Worm (Caenorhabditis elegans) whole organism, L3 larva: ENCODE results near the gene scl-3.

ENCODE experiments used
- aly-2 ChIP-seq: fragments of 150-350 bp; optimal IDR thresholded peaks from 2 replicates; lab custom pipeline; 2014; ENCODE audit warnings: missing biosample characterization, missing genetic modification characterization
- ceh-28 ChIP-seq: fragments of 150-350 bp; optimal IDR thresholded peaks from 2 replicates; lab custom pipeline; 2014; ENCODE audit warnings: missing biosample characterization, missing genetic modification reagents, missing genetic modification characterization
- ceh-82 ChIP-seq: fragments of 150-350 bp; optimal IDR thresholded peaks from 2 replicates; lab custom pipeline; 2014; ENCODE audit warnings: missing biosample characterization, missing genetic modification characterization
- ceh-9 ChIP-seq: sonication (generic microtip); optimal IDR thresholded peaks from 2 replicates; lab custom pipeline; 2018; ENCODE audit warnings: missing biosample characterization, missing genetic modification characterization
- daf-12 ChIP-seq: fragments of 150-350 bp; optimal IDR thresholded peaks from 2 replicates; lab custom pipeline; 2014; ENCODE audit warnings: missing biosample characterization, missing genetic modification reagents, missing genetic modification characterization
- egl-27 ChIP-seq: sonication (generic microtip); optimal IDR thresholded peaks from 4 replicates; lab custom pipeline; 2017; ENCODE audit warnings: missing biosample characterization, missing genetic modification reagents, missing genetic modification characterization
- egl-5 ChIP-seq: fragments of 150-350 bp; optimal IDR thresholded peaks from 2 replicates; lab custom pipeline; 2017; ENCODE audit warnings: missing biosample characterization, missing genetic modification reagents, missing genetic modification characterization, inconsistent platforms
- elt-1 ChIP-seq: fragments of 150-350 bp; optimal IDR thresholded peaks from 2 replicates; lab custom pipeline; 2014; ENCODE audit warnings: missing biosample characterization, missing genetic modification characterization
- elt-2 ChIP-seq: sonication (generic microtip); optimal IDR thresholded peaks from 2 replicates; lab custom pipeline; 2016; ENCODE audit warnings: missing genetic modification reagents, mild to moderate bottlenecking, missing genetic modification characterization, missing compliant biosample characterization
- elt-3 ChIP-seq, 3 experiments: fragments of 150-350 bp in 1 of 3; sonication (generic microtip) in 2 of 3; optimal IDR thresholded peaks; 2 replicates in 2 of 3; 4 replicates in 1 of 3; lab custom pipeline; 2014 to 2017; ENCODE audit warnings: missing biosample characterization in 3 of 3, missing genetic modification characterization in 3 of 3
- fkh-10 ChIP-seq: sonication (generic microtip); optimal IDR thresholded peaks from 2 replicates; lab custom pipeline; 2017; ENCODE audit warnings: missing biosample characterization, missing genetic modification reagents, missing genetic modification characterization
- fkh-2 ChIP-seq: fragments of 150-350 bp; optimal IDR thresholded peaks from 2 replicates; lab custom pipeline; 2014; ENCODE audit warnings: missing biosample characterization, missing genetic modification reagents, missing genetic modification characterization
- fos-1 ChIP-seq: fragments of 150-350 bp; optimal IDR thresholded peaks from 2 replicates; lab custom pipeline; 2014; ENCODE audit warnings: missing biosample characterization, missing genetic modification characterization
- hmg-11 ChIP-seq: sonication (generic microtip); optimal IDR thresholded peaks from 2 replicates; lab custom pipeline; 2016; ENCODE audit warnings: missing genetic modification characterization, missing compliant biosample characterization
- jun-1 ChIP-seq: fragments of 150-350 bp; optimal IDR thresholded peaks from 2 replicates; lab custom pipeline; 2014; ENCODE audit warnings: missing biosample characterization, missing genetic modification reagents, missing genetic modification characterization
- lin-15B ChIP-seq: fragments of 150-350 bp; optimal IDR thresholded peaks from 2 replicates; lab custom pipeline; 2014; ENCODE audit warnings: missing biosample characterization, missing genetic modification characterization
- lin-39 ChIP-seq: fragments of 150-350 bp; optimal IDR thresholded peaks from 2 replicates; lab custom pipeline; 2018; ENCODE audit warnings: missing biosample characterization, missing genetic modification reagents, missing genetic modification characterization
- lsy-12 ChIP-seq: sonication (generic microtip); optimal IDR thresholded peaks from 2 replicates; lab custom pipeline; 2016; ENCODE audit warnings: mild to moderate bottlenecking, missing genetic modification characterization, missing compliant biosample characterization
- mdl-1 ChIP-seq: fragments of 150-350 bp; optimal IDR thresholded peaks from 2 replicates; lab custom pipeline; 2014; ENCODE audit warnings: missing biosample characterization, missing genetic modification characterization
- nfya-1 ChIP-seq: sonication (generic microtip); optimal IDR thresholded peaks from 2 replicates; lab custom pipeline; 2017; ENCODE audit warnings: missing genetic modification characterization, mild to moderate bottlenecking, missing compliant biosample characterization, antibody characterized with exemption, moderate library complexity; ENCODE audit not compliant: insufficient read depth
- nhr-23 ChIP-seq: fragments of 150-350 bp; optimal IDR thresholded peaks from 2 replicates; lab custom pipeline; 2014; ENCODE audit warnings: missing biosample characterization, missing genetic modification reagents, missing genetic modification characterization
- nhr-237 ChIP-seq: fragments of 150-350 bp; optimal IDR thresholded peaks from 2 replicates; lab custom pipeline; 2014; ENCODE audit warnings: missing biosample characterization, missing genetic modification characterization
- nhr-28 ChIP-seq: fragments of 150-350 bp; optimal IDR thresholded peaks from 2 replicates; lab custom pipeline; 2014; ENCODE audit warnings: missing biosample characterization, missing genetic modification characterization
- nhr-76 ChIP-seq: fragments of 150-350 bp; sonication (generic microtip); optimal IDR thresholded peaks from 5 replicates; lab custom pipeline; 2014; ENCODE audit warnings: missing biosample characterization, missing genetic modification characterization
- nhr-77 ChIP-seq: fragments of 150-350 bp; optimal IDR thresholded peaks from 2 replicates; lab custom pipeline; 2014; ENCODE audit warnings: missing biosample characterization, missing genetic modification characterization
- pha-4 ChIP-seq: fragments of 150-350 bp; optimal IDR thresholded peaks from 2 replicates; lab custom pipeline; 2014; ENCODE audit warnings: missing biosample characterization, missing genetic modification reagents, missing genetic modification characterization
- pqm-1 ChIP-seq: fragments of 150-350 bp; optimal IDR thresholded peaks from 2 replicates; lab custom pipeline; 2017; ENCODE audit warnings: missing biosample characterization, missing genetic modification characterization, inconsistent platforms
- sea-2 ChIP-seq: fragments of 150-350 bp; sonication (generic microtip); optimal IDR thresholded peaks from 4 replicates; lab custom pipeline; 2014; ENCODE audit warnings: missing biosample characterization, missing genetic modification reagents, missing genetic modification characterization
- skn-1 ChIP-seq: fragments of 150-350 bp; optimal IDR thresholded peaks from 2 replicates; lab custom pipeline; 2014; ENCODE audit warnings: missing biosample characterization, missing genetic modification characterization
- snpc-4 ChIP-seq: fragments of 150-350 bp; optimal IDR thresholded peaks from 2 replicates; lab custom pipeline; 2014; ENCODE audit warnings: missing biosample characterization, missing genetic modification characterization
- tbx-2 ChIP-seq: sonication (generic microtip); optimal IDR thresholded peaks from 2 replicates; lab custom pipeline; 2016; ENCODE audit warnings: mild to moderate bottlenecking, missing genetic modification characterization, missing compliant biosample characterization
- unc-39 ChIP-seq: sonication (generic microtip); optimal IDR thresholded peaks from 4 replicates; lab custom pipeline; 2017; ENCODE audit warnings: missing biosample characterization, missing genetic modification characterization
- unc-62 ChIP-seq: fragments of 150-350 bp; sonication (generic microtip); optimal IDR thresholded peaks from 4 replicates; lab custom pipeline; 2014; ENCODE audit warnings: missing biosample characterization, missing genetic modification reagents, missing genetic modification characterization
- zag-1 ChIP-seq: fragments of 150-350 bp; optimal IDR thresholded peaks from 2 replicates; lab custom pipeline; 2014; ENCODE audit warnings: missing biosample characterization, missing genetic modification characterization
- ztf-11 ChIP-seq: fragments of 150-350 bp; optimal IDR thresholded peaks from 2 replicates; lab custom pipeline; 2014; ENCODE audit warnings: missing biosample characterization, missing genetic modification characterization
- ztf-4 ChIP-seq: fragments of 150-350 bp; optimal IDR thresholded peaks from 2 replicates; lab custom pipeline; 2014; ENCODE audit warnings: missing biosample characterization, missing genetic modification characterization

Gene scl-3

ce11 chrIV:13022892-13023291, 36.5 kb upstream of the scl-3 start:
- TF ChIP-seq zag-1 (tag; lab: Kevin White, UChicago) (no peak), unc-62 (no peak), egl-5 (tag; lab: Kevin White, UChicago) (no peak), aly-2 (tag; lab: Kevin White, UChicago) (no peak), tbx-2 (tag; lab: Kevin White, UChicago) (no peak), nhr-77 (tag; lab: Kevin White, UChicago) (no peak), elt-1 (no peak), fos-1 (no peak), nhr-237 (tag; lab: Kevin White, UChicago) (no peak), nhr-23 (tag; lab: Kevin White, UChicago) (no peak), mdl-1 (no peak), nhr-76 (tag; lab: Kevin White, UChicago) (no peak)

- TF ChIP-seq elt-1 (peak; percentile 1), pha-4 (tag; lab: Kevin White, UChicago) (no peak), nhr-237 (tag; lab: Kevin White, UChicago) (no peak), fkh-2 (tag; lab: Kevin White, UChicago) (no peak), egl-5 (tag; lab: Kevin White, UChicago) (no peak), snpc-4 (tag; lab: Kevin White, UChicago) (peak; percentile 31), ceh-28 (no peak), lsy-12 (no peak), lin-39 (tag; lab: Kevin White, UChicago) (no peak), ceh-9 (peak; percentile 32), fkh-10 (GFP tag; lab: Kevin White, UChicago) (no peak), jun-1 (tag; lab: Kevin White, UChicago) (no peak), nfya-1 (tag; lab: Kevin White, UChicago) (peak; percentile 59), skn-1 (tag; lab: Kevin White, UChicago) (peak; percentile 9), daf-12 (no peak), zag-1 (tag; lab: Kevin White, UChicago) (no peak), egl-27 (tag; lab: Kevin White, UChicago) (no peak), elt-3 (tag; optimal IDR thresholded peaks at IDR 0.05; lab: Kevin White, UChicago) (no peak), ztf-11 (tag; lab: Kevin White, UChicago) (no peak), nhr-28 (no peak), hmg-11 (tag; lab: Kevin White, UChicago) (peak; percentile 55)
- TF ChIP-seq, all 47 proteins: peak for 6
Observed at ce11 chrIV:13025853-13026343, 33.5 kb upstream of the scl-3 start.

- TF ChIP-seq pha-4 (tag; lab: Kevin White, UChicago) (no peak), sea-2 (no peak), tbx-2 (tag; lab: Kevin White, UChicago) (no peak), unc-39 (no peak), lsy-12 (no peak), jun-1 (tag; lab: Kevin White, UChicago) (peak; percentile 36), snpc-4 (tag; lab: Kevin White, UChicago) (no peak), ceh-82 (no peak), nhr-23 (tag; lab: Kevin White, UChicago) (no peak), lin-15B (tag; lab: Kevin White, UChicago) (no peak), daf-12 (no peak), pqm-1 (tag; lab: Kevin White, UChicago) (peak; percentile 76), ztf-4 (tag; lab: Kevin White, UChicago) (no peak), egl-27 (tag; lab: Kevin White, UChicago) (no peak), elt-2 (peak; percentile 92), fkh-10 (GFP tag; lab: Kevin White, UChicago) (no peak), fos-1 (no peak)
Observed at ce11 chrIV:13026762-13027161, 32.6 kb upstream of the scl-3 start.
